Worm (Caenorhabditis elegans) whole organism, midembryonic: Measurements from ENCODE around the gene paf-2.

ENCODE experiments used
- T22C8.4 ChIP-seq: fragments of 200-800 bp; sonication (Bioruptor generic); IDR thresholded peaks from 2 replicates; pipeline ENCODE4 v1.3.6; 2022; ENCODE audit warnings: missing genetic modification characterization, missing compliant biosample characterization
- cog-1 ChIP-seq: sonication (generic microtip); optimal IDR thresholded peaks from 2 replicates; lab custom pipeline; 2016; ENCODE audit warnings: missing genetic modification characterization, missing compliant biosample characterization
- flt-1 ChIP-seq: fragments of 200-800 bp; sonication (Bioruptor generic); IDR thresholded peaks from 2 replicates; pipeline ENCODE4 v1.3.6; 2022; ENCODE audit warnings: missing genetic modification characterization, missing compliant biosample characterization
- klf-2 ChIP-seq: fragments of 200-800 bp; sonication (Bioruptor generic); conservative IDR thresholded peaks from 2 replicates; pipeline ENCODE4 v1.3.6; 2022; ENCODE audit warnings: missing genetic modification reagents, missing genetic modification characterization, missing compliant biosample characterization
- med-1 ChIP-seq: sonication (generic microtip); optimal IDR thresholded peaks from 2 replicates; lab custom pipeline; 2017; ENCODE audit warnings: missing genetic modification characterization, mild to moderate bottlenecking, missing compliant biosample characterization, antibody characterized with exemption, missing genetic modification reagents; ENCODE audit not compliant: insufficient read depth
- ref-1 ChIP-seq: fragments of 200-800 bp; sonication (Bioruptor generic); conservative IDR thresholded peaks from 2 replicates; pipeline ENCODE4 v1.3.6; 2022; ENCODE audit warnings: missing genetic modification reagents, missing genetic modification characterization, missing compliant biosample characterization
- tab-1 ChIP-seq: fragments of 200-800 bp; sonication (Bioruptor generic); IDR thresholded peaks from 2 replicates; pipeline ENCODE4 v1.3.6; 2022; ENCODE audit warnings: missing genetic modification characterization, missing compliant biosample characterization
- ztf-29 ChIP-seq: fragments of 200-800 bp; sonication (Bioruptor generic); IDR thresholded peaks from 2 replicates; pipeline ENCODE4 v1.3.6; 2022; ENCODE audit warnings: missing genetic modification reagents, missing genetic modification characterization, missing compliant biosample characterization

DNA sequence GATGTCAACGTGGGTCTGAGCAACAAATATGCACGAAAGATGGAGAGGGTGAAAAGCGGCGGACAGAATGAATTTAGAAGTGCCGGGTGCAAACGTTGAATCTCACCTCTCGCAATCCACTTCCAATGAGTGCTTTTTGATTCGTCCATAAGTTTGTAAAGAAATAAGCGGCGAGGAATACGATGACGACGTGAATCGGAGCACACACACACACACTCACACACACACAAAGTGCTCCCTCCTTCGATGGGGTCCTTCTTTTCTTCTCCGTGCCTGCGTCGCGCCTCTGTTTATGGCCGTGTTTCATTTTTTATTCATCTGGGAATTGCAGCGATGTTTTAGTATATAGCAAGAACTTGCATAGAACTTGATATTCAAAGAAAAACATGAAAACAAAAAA is at the start of gene paf-2:
- TF ChIP-seq flt-1 (GFP tag; lab: Robert Waterston, UW) (no peak), ztf-29 (no peak), T22C8.4 (GFP tag; lab: Robert Waterston, UW) (no peak), tab-1 (GFP tag; lab: Robert Waterston, UW) (no peak), med-1 (GFP tag; lab: Kevin White, UChicago) (no peak), cog-1 (no peak), ref-1 (no peak), klf-2 (no peak)
